Fruit fly (Drosophila melanogaster) whole organism, embryonic: ENCODE data around the gene Eato.

Source experiments
- Blimp-1 ChIP-seq: fragments of 200-800 bp; sonication (Bioruptor generic); optimal IDR thresholded peaks from 3 replicates; lab custom pipeline; 2018; ENCODE audit warnings: missing biosample characterization, missing genetic modification characterization, mild to moderate bottlenecking, moderate library complexity, missing genetic modification reagents
- BtbVII ChIP-seq: fragments of 200-800 bp; sonication (Bioruptor generic); optimal IDR thresholded peaks from 3 replicates; lab custom pipeline; 2017; ENCODE audit warnings: missing biosample characterization, mild to moderate bottlenecking, missing genetic modification characterization
- CG10147 ChIP-seq: fragments of 200-800 bp; sonication (Bioruptor generic); optimal IDR thresholded peaks from 2 replicates; lab custom pipeline; 2019; ENCODE audit warnings: missing biosample characterization, mild to moderate bottlenecking, missing genetic modification characterization, moderate library complexity
- CG10431 ChIP-seq: fragments of 200-800 bp; sonication (Bioruptor generic); optimal IDR thresholded peaks from 3 replicates; lab custom pipeline; 2018; ENCODE audit warnings: missing biosample characterization, mild to moderate bottlenecking, missing genetic modification characterization
- CG10565 ChIP-seq: fragments of 200-800 bp; sonication (Bioruptor generic); optimal IDR thresholded peaks from 3 replicates; lab custom pipeline; 2016; ENCODE audit warnings: missing biosample characterization, mild to moderate bottlenecking, missing genetic modification characterization
- CG11695 ChIP-seq: fragments of 200-800 bp; sonication (Bioruptor generic); IDR thresholded peaks from 3 replicates; pipeline ENCODE4 v1.3.6; 2022; ENCODE audit warnings: missing biosample characterization, missing genetic modification characterization
- CG12219 ChIP-seq: fragments of 200-800 bp; sonication (Bioruptor generic); optimal IDR thresholded peaks from 3 replicates; lab custom pipeline; 2018; ENCODE audit warnings: missing biosample characterization, mild to moderate bottlenecking, missing genetic modification characterization
- CG1647 ChIP-seq: fragments of 200-800 bp; sonication (Bioruptor generic); optimal IDR thresholded peaks from 3 replicates; lab custom pipeline; 2016; ENCODE audit warnings: missing biosample characterization, missing genetic modification characterization
- CG17829 ChIP-seq: fragments of 200-800 bp; optimal IDR thresholded peaks from 2 replicates; lab custom pipeline; 2019; ENCODE audit warnings: missing biosample characterization, mild to moderate bottlenecking, missing genetic modification characterization, moderate library complexity
- CG17912 ChIP-seq: fragments of 200-800 bp; sonication (Bioruptor generic); optimal IDR thresholded peaks from 2 replicates; lab custom pipeline; 2018; ENCODE audit warnings: missing biosample characterization, mild to moderate bottlenecking, missing genetic modification characterization
- CG18476 ChIP-seq: fragments of 200-800 bp; sonication (Bioruptor generic); optimal IDR thresholded peaks from 2 replicates; lab custom pipeline; 2016; ENCODE audit warnings: missing biosample characterization, mild to moderate bottlenecking, missing genetic modification characterization
- CG2120 ChIP-seq: fragments of 200-800 bp; sonication (Bioruptor generic); optimal IDR thresholded peaks from 3 replicates; lab custom pipeline; 2016; ENCODE audit warnings: missing biosample characterization, missing genetic modification characterization
- CG4282 ChIP-seq: fragments of 200-800 bp; sonication (Bioruptor generic); optimal IDR thresholded peaks from 2 replicates; lab custom pipeline; 2016; ENCODE audit warnings: missing biosample characterization, missing genetic modification characterization
- CG4404 ChIP-seq: fragments of 200-800 bp; sonication (Bioruptor generic); IDR thresholded peaks from 2 replicates; pipeline ENCODE4 v1.3.6; 2022; ENCODE audit warnings: missing biosample characterization, missing genetic modification characterization
- CG5180 ChIP-seq: fragments of 200-800 bp; sonication (Bioruptor generic); optimal IDR thresholded peaks from 3 replicates; lab custom pipeline; 2017; ENCODE audit warnings: missing biosample characterization, missing genetic modification characterization, mild to moderate bottlenecking, moderate library complexity, missing genetic modification reagents
- CG6813 ChIP-seq: fragments of 200-800 bp; sonication (Bioruptor generic); optimal IDR thresholded peaks from 2 replicates; lab custom pipeline; 2017; ENCODE audit warnings: missing biosample characterization, missing genetic modification characterization, mild to moderate bottlenecking, moderate library complexity, missing genetic modification reagents
- CG6854 ChIP-seq: fragments of 200-800 bp; sonication (Bioruptor generic); optimal IDR thresholded peaks from 3 replicates; lab custom pipeline; 2017; ENCODE audit warnings: missing biosample characterization, mild to moderate bottlenecking, missing genetic modification characterization
- CG7745 ChIP-seq: fragments of 200-800 bp; sonication (Bioruptor generic); optimal IDR thresholded peaks from 2 replicates; lab custom pipeline; 2018; ENCODE audit warnings: missing biosample characterization, mild to moderate bottlenecking, missing genetic modification characterization, moderate library complexity
- CG7839 ChIP-seq: fragments of 200-800 bp; sonication (Bioruptor generic); optimal IDR thresholded peaks from 3 replicates; lab custom pipeline; 2018; ENCODE audit warnings: missing biosample characterization, mild to moderate bottlenecking, missing genetic modification characterization, moderate library complexity
- CG9932 ChIP-seq: fragments of 200-800 bp; sonication (Bioruptor generic); IDR thresholded peaks from 2 replicates; pipeline ENCODE4 v1.3.6; 2022; ENCODE audit warnings: missing biosample characterization, missing genetic modification characterization
- CrebB ChIP-seq: fragments of 200-800 bp; sonication (Bioruptor generic); optimal IDR thresholded peaks from 3 replicates; lab custom pipeline; 2018; ENCODE audit warnings: missing biosample characterization, mild to moderate bottlenecking, missing genetic modification characterization
- Dp ChIP-seq: fragments of 200-800 bp; sonication (Bioruptor generic); optimal IDR thresholded peaks from 2 replicates; lab custom pipeline; 2018; ENCODE audit warnings: missing biosample characterization, mild to moderate bottlenecking, missing genetic modification characterization, moderate library complexity
- Drgx ChIP-seq: fragments of 200-800 bp; sonication (Bioruptor generic); IDR thresholded peaks from 2 replicates; pipeline ENCODE4 v1.3.6; 2022; ENCODE audit warnings: missing biosample characterization, missing genetic modification characterization
- Hey ChIP-seq: fragments of 200-800 bp; sonication (Bioruptor generic); optimal IDR thresholded peaks from 3 replicates; lab custom pipeline; 2018; ENCODE audit warnings: missing biosample characterization, mild to moderate bottlenecking, missing genetic modification characterization
- Rfx ChIP-seq: fragments of 200-800 bp; sonication (Bioruptor generic); IDR thresholded peaks from 2 replicates; pipeline ENCODE4 v1.3.6; 2022; ENCODE audit warnings: missing biosample characterization, missing genetic modification characterization
- Sox102F ChIP-seq: fragments of 200-800 bp; sonication (Bioruptor generic); optimal IDR thresholded peaks from 2 replicates; lab custom pipeline; 2018; ENCODE audit warnings: missing biosample characterization, mild to moderate bottlenecking, missing genetic modification characterization, moderate library complexity
- ab ChIP-seq: fragments of 200-800 bp; sonication (Bioruptor generic); optimal IDR thresholded peaks from 2 replicates; lab custom pipeline; 2016; ENCODE audit warnings: missing biosample characterization, missing genetic modification characterization
- abd-A ChIP-seq: fragments of 200-800 bp; sonication (Bioruptor generic); optimal IDR thresholded peaks from 3 replicates; lab custom pipeline; 2019; ENCODE audit warnings: missing biosample characterization, mild to moderate bottlenecking, missing genetic modification characterization, moderate library complexity
- ato ChIP-seq: fragments of 200-800 bp; sonication (Bioruptor generic); IDR thresholded peaks from 2 replicates; pipeline ENCODE4 v1.3.6; 2022; ENCODE audit warnings: missing biosample characterization, missing genetic modification characterization; ENCODE audit not compliant: partially characterized antibody
- bbx ChIP-seq: fragments of 200-800 bp; sonication (Bioruptor generic); IDR thresholded peaks from 2 replicates; pipeline ENCODE4 v1.3.6; 2022; ENCODE audit warnings: missing biosample characterization, missing genetic modification characterization; ENCODE audit not compliant: partially characterized antibody
- bigmax ChIP-seq: fragments of 200-800 bp; sonication (Bioruptor generic); optimal IDR thresholded peaks from 2 replicates; lab custom pipeline; 2018; ENCODE audit warnings: missing biosample characterization, mild to moderate bottlenecking, missing genetic modification characterization
- btn ChIP-seq: fragments of 200-800 bp; sonication (Bioruptor generic); optimal IDR thresholded peaks from 2 replicates; lab custom pipeline; 2016; ENCODE audit warnings: missing biosample characterization, missing genetic modification characterization
- cg ChIP-seq: fragments of 200-800 bp; sonication (Bioruptor generic); optimal IDR thresholded peaks from 3 replicates; lab custom pipeline; 2019; ENCODE audit warnings: missing biosample characterization, mild to moderate bottlenecking, missing genetic modification characterization, moderate library complexity
- crc ChIP-seq: fragments of 200-800 bp; sonication (Bioruptor generic); optimal IDR thresholded peaks from 2 replicates; lab custom pipeline; 2016; ENCODE audit warnings: missing biosample characterization, missing genetic modification characterization
- crol ChIP-seq: fragments of 200-800 bp; sonication (Bioruptor generic); IDR thresholded peaks from 2 replicates; pipeline ENCODE4 v1.3.6; 2022; ENCODE audit warnings: missing biosample characterization, missing genetic modification characterization
- dm ChIP-seq: fragments of 200-800 bp; sonication (Bioruptor generic); optimal IDR thresholded peaks from 3 replicates; lab custom pipeline; 2016; ENCODE audit warnings: missing biosample characterization, missing genetic modification characterization
- fu2 ChIP-seq: fragments of 200-800 bp; sonication (Bioruptor generic); optimal IDR thresholded peaks from 2 replicates; lab custom pipeline; 2016; ENCODE audit warnings: missing biosample characterization, missing genetic modification characterization
- insv ChIP-seq, 2 experiments: fragments of 200-800 bp; sonication (Bioruptor generic); optimal IDR thresholded peaks; 3 replicates each; lab custom pipeline; 2016 to 2018; ENCODE audit warnings: missing biosample characterization in 2 of 2, missing genetic modification characterization in 2 of 2
- ken ChIP-seq: fragments of 200-800 bp; sonication (Bioruptor generic); IDR thresholded peaks from 3 replicates; pipeline ENCODE4 v1.3.6; 2022; ENCODE audit warnings: missing biosample characterization, missing genetic modification characterization
- odd ChIP-seq: fragments of 200-800 bp; sonication (Bioruptor generic); optimal IDR thresholded peaks from 2 replicates; lab custom pipeline; 2017; ENCODE audit warnings: missing biosample characterization, mild to moderate bottlenecking, missing genetic modification characterization
- p53 ChIP-seq: fragments of 200-800 bp; sonication (Bioruptor generic); optimal IDR thresholded peaks from 2 replicates; lab custom pipeline; 2016; ENCODE audit warnings: missing biosample characterization, missing genetic modification characterization
- pb ChIP-seq: fragments of 200-800 bp; sonication (Bioruptor generic); optimal IDR thresholded peaks from 3 replicates; lab custom pipeline; 2016; ENCODE audit warnings: missing biosample characterization, missing genetic modification characterization
- sd ChIP-seq: fragments of 200-800 bp; sonication (Bioruptor generic); optimal IDR thresholded peaks from 3 replicates; lab custom pipeline; 2018; ENCODE audit warnings: missing biosample characterization, mild to moderate bottlenecking, missing genetic modification characterization, moderate library complexity
- sim ChIP-seq: fragments of 200-800 bp; sonication (Bioruptor generic); IDR thresholded peaks from 2 replicates; pipeline ENCODE4 v1.3.6; 2022; ENCODE audit warnings: missing biosample characterization, missing genetic modification characterization
- sqz ChIP-seq: fragments of 200-800 bp; sonication (Bioruptor generic); optimal IDR thresholded peaks from 3 replicates; lab custom pipeline; 2018; ENCODE audit warnings: missing biosample characterization, mild to moderate bottlenecking, missing genetic modification characterization
- ssp ChIP-seq: fragments of 200-800 bp; sonication (Bioruptor generic); IDR thresholded peaks from 2 replicates; pipeline ENCODE4 v1.3.6; 2022; ENCODE audit warnings: missing biosample characterization, missing genetic modification characterization
- tap ChIP-seq: fragments of 200-800 bp; optimal IDR thresholded peaks from 3 replicates; lab custom pipeline; 2019; ENCODE audit warnings: missing biosample characterization, mild to moderate bottlenecking, missing genetic modification characterization, moderate library complexity
- trh ChIP-seq: fragments of 200-800 bp; sonication (Bioruptor generic); optimal IDR thresholded peaks from 2 replicates; lab custom pipeline; 2016; ENCODE audit warnings: missing biosample characterization, missing genetic modification characterization
- ttk ChIP-seq: fragments of 200-800 bp; sonication (Bioruptor generic); IDR thresholded peaks from 2 replicates; pipeline ENCODE4 v2.1.2; 2022; ENCODE audit warnings: missing biosample characterization, missing genetic modification characterization
- tx ChIP-seq: fragments of 200-800 bp; sonication (Bioruptor generic); optimal IDR thresholded peaks from 2 replicates; lab custom pipeline; 2016; ENCODE audit warnings: missing biosample characterization, missing genetic modification characterization
- vvl ChIP-seq: fragments of 200-800 bp; sonication (Bioruptor generic); IDR thresholded peaks from 2 replicates; pipeline ENCODE4 v1.3.6; 2022; ENCODE audit warnings: missing biosample characterization, missing genetic modification characterization

Gene Eato

DNA sequence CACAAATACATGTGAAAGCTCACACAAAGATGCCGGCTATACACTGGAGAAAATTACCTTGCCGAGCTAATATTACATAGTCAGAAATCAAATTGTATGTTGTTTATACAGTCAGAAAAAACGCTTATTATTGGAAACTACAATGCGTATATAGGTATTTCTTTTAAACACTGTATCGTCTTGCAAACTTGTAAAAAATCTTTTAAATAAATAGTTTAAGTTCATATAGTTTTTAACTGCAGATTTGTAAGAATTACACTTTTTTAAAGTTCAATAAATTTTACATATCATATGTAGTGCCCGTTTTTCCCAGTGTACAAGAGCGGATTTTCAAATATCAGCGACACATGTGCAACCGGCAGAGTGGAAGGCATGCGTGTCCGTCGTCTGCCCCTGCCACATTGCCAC, 55.9 kb downstream of the Eato start (continued):
- TF ChIP-seq bigmax: no peak
- no peak for TF ChIP-seq abd-A
- TF ChIP-seq CG7745 (tag; lab: Kevin White, UChicago): no peak
- peak; percentile 39 for TF ChIP-seq dm
- peak; percentile 61 for TF ChIP-seq Rfx (GFP tag; lab: Robert Waterston, UW)
- TF ChIP-seq ttk (GFP tag; lab: Robert Waterston, UW): peak; percentile 65
- no peak for TF ChIP-seq ken (GFP tag; lab: Robert Waterston, UW)
- no peak for TF ChIP-seq CG4282 (GFP tag; lab: Kevin White, UChicago)
- TF ChIP-seq CG10565 (GFP tag; lab: Kevin White, UChicago): peak; percentile 45
- no peak for TF ChIP-seq sim
- TF ChIP-seq vvl: peak; percentile 71
- peak; percentile 28 for TF ChIP-seq CG10431 (GFP tag; lab: Kevin White, UChicago)
- 0 out of 2 replicates have a peak, but pooled peaks have one; percentile 45 for TF ChIP-seq crol
- no peak for TF ChIP-seq CrebB (tag; lab: Kevin White, UChicago)
- peak; percentile 18 for TF ChIP-seq pb (GFP tag; lab: Kevin White, UChicago)
- peak; percentile 90 for TF ChIP-seq Sox102F (GFP tag; lab: Kevin White, UChicago)
- TF ChIP-seq crc (GFP tag; lab: Kevin White, UChicago): peak; percentile 68
- TF ChIP-seq p53 (GFP tag; lab: Kevin White, UChicago): no peak
- TF ChIP-seq ato (GFP tag; lab: Robert Waterston, UW): no peak
- TF ChIP-seq CG6813: peak; percentile 37
- peak; percentile 63 for TF ChIP-seq BtbVII (GFP tag; lab: Kevin White, UChicago)
- TF ChIP-seq CG12219 (GFP tag; lab: Kevin White, UChicago): peak; percentile 72
- TF ChIP-seq CG10147 (GFP tag; lab: Kevin White, UChicago): peak; percentile 90
- TF ChIP-seq CG9932 (GFP tag; lab: Robert Waterston, UW): peak; percentile 58; the same call in 1 of the 2 replicates
- TF ChIP-seq Drgx: peak; percentile 85; the same call in 1 of the 2 replicates
- peak; percentile 63 for TF ChIP-seq CG18476 (GFP tag; lab: Kevin White, UChicago)
- peak; percentile 56 for TF ChIP-seq trh (GFP tag; lab: Kevin White, UChicago)
- no peak for TF ChIP-seq Dp (GFP tag; lab: Kevin White, UChicago)
- peak; percentile 67 for TF ChIP-seq sd (tag; lab: Kevin White, UChicago)
- peak; percentile 91 for TF ChIP-seq CG11695 (GFP tag; lab: Robert Waterston, UW)
- peak; percentile 66 for TF ChIP-seq tap (tag; lab: Kevin White, UChicago)
- TF ChIP-seq sqz (GFP tag; lab: Kevin White, UChicago): peak; percentile 14
- no peak for TF ChIP-seq tx (GFP tag; lab: Kevin White, UChicago)
- no peak for TF ChIP-seq bbx (GFP tag; lab: Robert Waterston, UW)
- no peak; the same call in 1 of the 2 replicates for TF ChIP-seq CG4404
- peak; percentile 93 for TF ChIP-seq CG7839
- no peak for TF ChIP-seq Hey (tag; lab: Kevin White, UChicago)
- TF ChIP-seq btn (GFP tag; lab: Kevin White, UChicago): peak; percentile 67
- TF ChIP-seq odd (GFP tag; lab: Kevin White, UChicago): peak; percentile 84
- TF ChIP-seq cg (GFP tag; lab: Kevin White, UChicago): peak; percentile 31
- TF ChIP-seq insv (GFP tag; optimal IDR thresholded peaks at IDR 0.05; lab: Kevin White, UChicago): no peak
- peak; percentile 37 for TF ChIP-seq fu2
- no peak for TF ChIP-seq CG17912 (GFP tag; lab: Kevin White, UChicago)
- peak; percentile 84 for TF ChIP-seq CG17829 (tag; lab: Kevin White, UChicago)
- TF ChIP-seq ab: peak; percentile 39
- peak; percentile 59 for TF ChIP-seq CG5180 (GFP tag; lab: Kevin White, UChicago)
- TF ChIP-seq ssp (GFP tag; lab: Robert Waterston, UW): peak; percentile 42; the same call in 1 of the 2 replicates
- TF ChIP-seq Blimp-1 (GFP tag; lab: Kevin White, UChicago): peak; percentile 82
- TF ChIP-seq CG6854 (GFP tag; lab: Kevin White, UChicago): peak; percentile 2
- peak; percentile 85 for TF ChIP-seq CG1647 (GFP tag; lab: Kevin White, UChicago)
- peak; percentile 74 for TF ChIP-seq CG2120 (GFP tag; lab: Kevin White, UChicago)
